Worm (Caenorhabditis elegans) whole organism, L4/young adult: ENCODE results near the gene srh-220.
"Not testable (repeated sequence)": the region's sequence is repeated elsewhere in the genome, so short reads cannot be mapped to it uniquely, and the experiment has no call there.

ENCODE experiments used
- W03F9.2 ChIP-seq: fragments of 150-350 bp; optimal IDR thresholded peaks from 2 replicates; lab custom pipeline; 2014; ENCODE audit warnings: missing biosample characterization, missing genetic modification characterization
- dao-5 ChIP-seq: sonication (generic microtip); optimal IDR thresholded peaks from 2 replicates; lab custom pipeline; 2016; ENCODE audit warnings: missing genotype, missing genetic modification characterization, moderate library complexity, missing compliant biosample characterization
- him-1 ChIP-seq: sonication (generic microtip); optimal IDR thresholded peaks from 2 replicates; lab custom pipeline; 2016; ENCODE audit warnings: missing genotype, missing genetic modification reagents, missing genetic modification characterization, missing compliant biosample characterization

Gene srh-220

DNA sequence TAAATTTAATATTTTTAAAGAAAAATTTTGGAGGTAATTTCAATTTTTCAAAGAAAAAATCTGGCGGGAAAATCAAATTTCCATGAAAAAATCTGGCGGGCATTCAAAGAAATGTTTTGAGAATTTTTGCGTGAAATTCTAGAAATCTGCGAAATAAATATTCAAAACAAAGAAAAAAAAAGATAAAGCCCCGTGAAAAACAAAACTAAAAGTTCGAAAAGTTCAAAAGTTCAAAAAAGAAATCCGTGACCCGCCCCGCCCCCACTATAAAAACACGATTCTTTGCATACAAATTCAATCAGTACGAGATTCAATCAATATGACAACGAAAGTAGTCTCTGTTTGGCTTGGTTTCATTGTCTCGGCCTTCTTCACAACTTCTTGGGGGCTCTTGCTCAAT is 4.8 kb downstream of the srh-220 start, which contains the start of gene clec-79:
Gene clec-79, plus strand, starts transcription at position 301 of the 400 bp plus-strand sequence.
- TF ChIP-seq him-1: no peak
- TF ChIP-seq W03F9.2 (tag; lab: Kevin White, UChicago): no peak
- TF ChIP-seq dao-5 (tag; lab: Kevin White, UChicago): no peak

DNA sequence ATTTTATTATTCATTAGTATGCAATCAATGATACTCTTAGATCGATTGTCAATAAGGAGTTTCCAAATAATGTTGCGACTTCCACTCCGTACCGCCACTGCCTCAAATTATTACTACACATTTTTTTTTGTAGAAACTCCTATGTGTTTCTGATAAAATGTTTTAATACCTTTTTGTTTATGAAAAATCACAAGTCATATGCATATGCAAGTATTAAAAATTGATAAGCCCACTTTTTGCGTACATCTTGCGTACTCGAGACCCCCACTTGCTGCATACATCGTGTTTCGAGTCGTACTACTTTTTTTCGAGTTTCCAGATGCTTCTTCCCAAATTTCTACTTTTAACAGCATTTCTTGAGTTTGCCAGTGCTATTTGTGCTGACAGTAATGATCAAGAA is 12.8 kb downstream of the srh-220 start, which contains the start of gene clec-76:
Gene clec-76, plus strand, starts transcription at position 234 of the 400 bp plus-strand sequence.
- no peak for TF ChIP-seq W03F9.2 (tag; lab: Kevin White, UChicago)
- no peak for TF ChIP-seq dao-5 (tag; lab: Kevin White, UChicago)
- no peak for TF ChIP-seq him-1

DNA sequence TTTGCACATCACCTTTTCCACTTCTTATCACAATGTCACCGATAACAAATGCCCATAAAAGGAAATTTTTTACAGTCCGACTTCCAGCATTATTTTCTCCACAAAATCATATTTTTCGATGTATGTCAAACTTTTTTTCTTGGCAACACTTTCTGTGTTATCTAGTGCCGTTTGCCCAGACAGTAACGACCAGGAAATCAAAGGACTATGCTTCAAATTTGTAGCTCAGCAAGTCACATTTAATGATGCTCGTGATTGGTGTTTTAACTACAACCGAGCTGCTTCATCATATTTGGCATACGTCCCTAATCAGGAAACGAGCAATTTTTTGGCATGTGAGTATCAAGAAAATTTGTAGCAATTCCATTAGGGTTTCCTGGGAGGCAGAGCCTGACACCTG is 14.3 kb downstream of the srh-220 start:
- TF ChIP-seq W03F9.2 (tag; lab: Kevin White, UChicago) (no peak), him-1 (no peak), dao-5 (tag; lab: Kevin White, UChicago) (no peak)

DNA sequence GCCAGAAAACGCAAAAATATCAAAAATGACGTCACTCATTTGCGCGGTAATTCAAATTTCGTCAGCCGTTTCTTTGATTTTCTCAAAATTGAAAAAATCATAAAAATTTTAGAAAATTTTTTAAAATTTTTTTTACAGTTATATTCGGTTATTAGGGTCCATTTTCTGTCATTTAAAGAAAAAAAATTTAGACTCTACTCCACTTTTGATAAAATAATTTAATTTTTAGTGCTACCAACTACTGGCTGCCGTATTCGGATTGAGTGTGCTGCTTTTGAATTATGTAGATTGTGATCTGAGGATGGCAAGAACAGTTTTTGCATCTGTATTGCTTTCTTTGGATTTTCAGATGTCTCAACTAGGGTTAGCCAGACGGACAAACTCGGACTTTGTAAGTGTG is 15.2 kb downstream of the srh-220 start, which contains the start of gene Y46C8AM.1:
Gene Y46C8AM.1, plus strand, starts transcription at position 301 of the 400 bp plus-strand sequence.
- TF ChIP-seq W03F9.2 (tag; lab: Kevin White, UChicago) (no peak), dao-5 (tag; lab: Kevin White, UChicago) (no peak), him-1 (no peak)

DNA sequence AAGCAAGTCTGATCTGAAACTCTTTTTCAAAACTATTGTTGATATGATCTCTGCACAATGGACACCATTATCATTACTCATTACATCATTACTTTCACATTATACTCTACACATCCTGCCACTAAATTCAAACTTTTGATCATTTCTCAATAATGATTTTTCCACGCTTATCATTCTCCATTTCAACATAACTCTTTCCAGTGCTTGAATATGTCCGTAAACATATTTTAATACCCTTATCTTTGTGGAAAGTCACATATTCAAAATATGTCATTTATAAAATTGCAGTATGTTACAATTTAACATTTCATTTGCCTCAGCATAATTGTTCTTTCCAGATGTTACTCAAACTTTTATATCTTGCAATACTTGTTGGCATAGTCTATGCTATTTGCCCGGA is 17.4 kb downstream of the srh-220 start, which contains the start of gene clec-75:
Gene clec-75, plus strand, starts transcription at position 339 of the 400 bp plus-strand sequence.
- TF ChIP-seq W03F9.2 (tag; lab: Kevin White, UChicago): no peak
- no peak for TF ChIP-seq dao-5 (tag; lab: Kevin White, UChicago)
- TF ChIP-seq him-1: no peak

DNA sequence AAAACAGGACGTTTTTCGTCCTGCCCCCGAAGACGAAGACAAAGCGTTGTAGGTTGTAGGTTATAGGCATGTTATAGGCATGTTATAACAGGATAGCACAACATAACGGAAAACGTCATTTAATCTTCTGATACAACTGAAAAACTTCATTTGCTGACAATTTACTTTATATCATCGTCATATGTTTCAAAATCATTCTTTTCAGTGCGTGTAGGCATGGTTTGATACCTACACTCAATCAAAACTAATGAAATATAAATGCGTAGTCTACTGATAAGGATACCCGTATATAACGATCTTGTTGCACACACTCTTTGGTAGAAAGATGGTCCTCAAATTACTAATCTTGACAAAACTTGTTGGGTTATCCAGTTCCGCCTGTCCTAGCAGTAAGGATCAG is 21.1 kb downstream of the srh-220 start, which contains the start of gene clec-74:
Gene clec-74, plus strand, starts transcription at position 301 of the 400 bp plus-strand sequence.
- TF ChIP-seq him-1 (no peak), dao-5 (tag; lab: Kevin White, UChicago) (no peak), W03F9.2 (tag; lab: Kevin White, UChicago) (no peak)

DNA sequence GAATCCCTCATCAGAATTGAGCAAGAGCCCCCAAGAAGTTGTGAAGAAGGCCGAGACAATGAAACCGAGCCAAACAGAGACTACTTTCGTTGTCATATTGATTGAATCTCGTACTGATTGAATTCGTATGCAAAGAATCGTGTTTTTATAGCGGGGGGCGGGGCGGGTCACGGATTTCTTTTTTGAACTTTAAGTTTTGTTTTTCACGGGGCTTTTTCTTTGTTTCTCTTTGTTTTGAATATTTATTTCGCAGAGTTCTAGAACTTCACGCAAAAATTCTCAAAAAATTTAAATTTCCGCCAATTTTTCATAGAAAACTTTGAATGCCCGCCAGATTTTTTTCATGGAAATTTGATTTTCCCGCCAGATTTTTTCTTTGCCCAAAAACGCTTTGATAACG is 21.7 kb downstream of the srh-220 start, which contains the start of gene clec-73:
Gene clec-73, minus strand, starts transcription at position 101 of the 400 bp plus-strand sequence.
- TF ChIP-seq him-1: no peak
- TF ChIP-seq dao-5 (tag; lab: Kevin White, UChicago): no peak
- no peak for TF ChIP-seq W03F9.2 (tag; lab: Kevin White, UChicago)

DNA sequence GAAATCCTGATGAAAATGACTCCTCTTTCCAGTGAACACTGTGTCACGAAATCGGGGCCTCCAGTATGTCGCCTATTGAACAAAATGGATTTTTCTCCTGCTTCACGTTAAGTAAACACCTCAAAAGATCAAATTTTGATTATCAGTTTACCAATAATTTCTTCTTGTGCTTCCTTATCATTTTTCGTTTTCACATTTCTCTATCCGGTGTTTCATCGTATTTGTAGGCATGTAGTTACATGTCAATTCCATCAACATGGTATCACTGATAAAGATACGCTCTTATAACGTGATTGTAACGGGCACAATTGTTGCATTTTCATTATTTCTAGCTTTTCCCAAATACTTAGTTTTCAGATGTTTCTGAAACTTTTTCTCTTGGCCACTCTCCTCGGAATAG is 33.4 kb downstream of the srh-220 start, which contains the start of gene clec-72:
Gene clec-72, plus strand, starts transcription at position 358 of the 400 bp plus-strand sequence.
- TF ChIP-seq him-1 (no peak), W03F9.2 (tag; lab: Kevin White, UChicago) (no peak), dao-5 (tag; lab: Kevin White, UChicago) (no peak)

DNA sequence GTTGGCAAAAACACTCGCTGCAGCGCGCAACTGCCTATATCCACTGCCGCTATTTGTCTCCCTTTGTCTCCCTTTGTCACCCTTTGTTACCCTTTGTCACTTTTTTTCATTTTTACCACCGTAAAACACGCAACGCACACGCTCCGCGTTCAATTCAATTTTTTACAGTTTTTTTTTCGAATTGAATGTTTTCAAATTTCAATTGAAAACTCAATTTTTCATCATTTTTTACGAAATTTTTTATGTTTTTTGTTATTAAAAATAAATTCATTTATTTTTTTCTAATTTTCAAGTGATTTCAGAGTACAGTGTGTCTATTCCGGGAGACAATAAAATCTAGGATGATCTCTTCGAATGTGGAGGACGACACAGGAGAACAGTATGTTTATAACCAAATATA is 34.8 kb downstream of the srh-220 start, which contains the start of gene Y46C8AL.11:
Gene Y46C8AL.11, plus strand, starts transcription at position 301 of the 400 bp plus-strand sequence.
- TF ChIP-seq dao-5 (tag; lab: Kevin White, UChicago) (no peak), W03F9.2 (tag; lab: Kevin White, UChicago) (no peak), him-1 (no peak)

DNA sequence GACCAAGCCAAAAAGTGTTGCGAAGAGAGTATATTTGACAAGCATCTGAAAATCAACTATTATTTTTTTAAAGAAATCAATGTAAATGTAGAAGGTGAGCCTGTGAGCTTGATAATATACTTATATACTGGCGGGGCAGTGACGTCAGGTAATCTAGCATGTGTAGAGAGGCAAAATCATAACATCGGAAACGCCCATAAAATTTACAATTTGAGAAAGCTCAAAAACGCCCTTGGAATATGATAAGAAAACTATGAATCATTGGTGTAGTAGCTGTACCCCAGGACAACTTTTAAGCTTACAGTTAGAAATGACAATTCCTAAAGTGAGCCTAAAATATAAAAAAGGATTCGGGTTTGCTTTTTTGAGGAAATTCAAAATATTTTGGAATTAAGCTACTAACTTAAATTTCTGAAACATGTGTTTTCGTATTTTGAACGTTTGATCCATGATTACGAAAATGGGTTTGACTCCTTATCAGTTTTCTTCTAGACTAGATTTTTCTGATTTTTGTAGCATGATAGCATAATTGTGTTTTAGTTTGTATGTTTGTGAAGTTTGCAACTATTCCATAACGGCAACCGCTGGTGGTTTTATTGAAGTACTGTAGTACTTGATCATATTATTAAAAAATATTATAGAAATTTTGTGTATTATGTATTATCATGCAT is 36.0 kb downstream of the srh-220 start, which contains the start of gene clec-174:
Gene clec-174, minus strand, starts transcription at position 51 of the 671 bp plus-strand sequence.
- TF ChIP-seq him-1: no peak
- no peak for TF ChIP-seq W03F9.2 (tag; lab: Kevin White, UChicago)
- TF ChIP-seq dao-5 (tag; lab: Kevin White, UChicago): no peak

DNA sequence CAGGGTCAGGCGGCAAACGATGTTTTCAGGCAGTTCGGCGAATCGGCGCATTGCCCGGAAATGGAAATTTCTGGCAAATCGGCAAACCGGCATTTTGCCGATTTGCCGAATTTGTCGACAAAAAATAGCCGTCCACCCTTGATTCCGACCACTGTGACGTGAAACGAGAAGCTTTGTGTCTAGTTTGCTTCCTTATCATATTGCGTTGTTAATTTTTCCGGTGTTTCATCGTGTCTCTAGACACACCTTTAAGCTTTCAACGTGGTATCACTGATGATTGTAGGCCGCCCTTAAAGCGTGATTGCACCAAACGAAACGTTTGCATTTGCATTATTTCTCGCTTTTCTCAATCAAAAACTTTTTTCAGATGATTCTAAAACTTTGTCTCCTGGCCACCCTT is 40.7 kb downstream of the srh-220 start, which contains the start of gene clec-71:
Gene clec-71, plus strand, starts transcription at position 362 of the 400 bp plus-strand sequence.
- no peak for TF ChIP-seq dao-5 (tag; lab: Kevin White, UChicago)
- no peak for TF ChIP-seq him-1
- no peak for TF ChIP-seq W03F9.2 (tag; lab: Kevin White, UChicago)

DNA sequence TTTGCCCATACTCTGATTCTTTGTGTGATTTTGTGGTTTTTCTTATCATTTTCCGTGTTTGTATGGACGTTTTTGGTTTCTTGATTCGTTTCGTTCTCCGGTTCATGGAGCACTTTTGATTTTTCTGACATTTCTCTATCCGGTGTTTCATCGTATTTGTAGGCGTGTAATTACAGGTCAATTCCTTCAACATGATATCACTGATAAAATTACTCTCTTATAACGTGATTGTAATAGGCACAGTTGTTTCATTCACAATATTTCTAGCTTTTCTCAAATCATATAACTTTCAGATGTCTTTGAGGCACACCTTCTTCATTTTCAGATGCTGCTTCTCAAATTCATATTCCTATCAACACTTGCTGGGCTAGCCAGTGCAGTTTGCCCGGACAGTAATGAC is 45.4 kb downstream of the srh-220 start, which contains the start of gene clec-70:
Gene clec-70, plus strand, starts transcription at position 301 of the 400 bp plus-strand sequence.
- not testable (repeated sequence) for TF ChIP-seq him-1; dao-5 (tag; lab: Kevin White, UChicago); W03F9.2 (tag; lab: Kevin White, UChicago)
